Fruit fly (Drosophila melanogaster): ENCODE measurements around the gene cm.

cm gene

dm6 chrX:6998492-6998852 is 12.5 kb downstream of the cm start, which contains the start of gene Inx2 (continued):
- peak; percentile 61 for TF ChIP-seq ftz-f1 (GFP tag; optimal IDR thresholded peaks at IDR 0.05)
- TF ChIP-seq Bgb (GFP tag; IDR thresholded peaks at IDR 0.05; ENCODE audit: partially characterized antibody) = peak; percentile 63; the same call in 1 of the 2 replicates
- TF ChIP-seq CG7987 (GFP tag; optimal IDR thresholded peaks at IDR 0.05) = peak; percentile 62
- peak; percentile 90 for TF ChIP-seq pros (GFP tag; optimal IDR thresholded peaks at IDR 0.05)
- TF ChIP-seq Bdp1 (GFP tag; optimal IDR thresholded peaks at IDR 0.05) = no peak
- no peak for TF ChIP-seq al (GFP tag; IDR thresholded peaks at IDR 0.05)
- peak; percentile 15; the same call in 1 of the 2 replicates for TF ChIP-seq ara (GFP tag; IDR thresholded peaks at IDR 0.05)
- TF ChIP-seq Xrp1 (GFP tag; IDR thresholded peaks at IDR 0.05) = peak; percentile 34; the same call in 1 of the 2 replicates
- 0 out of 3 replicates have a peak, but pooled peaks have one; percentile 10 for TF ChIP-seq so (GFP tag; IDR thresholded peaks at IDR 0.05)
- TF ChIP-seq Nf-YA (GFP tag; IDR thresholded peaks at IDR 0.05) = no peak
- TF ChIP-seq YL-1 (GFP tag; optimal IDR thresholded peaks at IDR 0.05) = peak; percentile 0
- peak; percentile 18 for TF ChIP-seq abd-A (tag; optimal IDR thresholded peaks at IDR 0.05)
- TF ChIP-seq CG12104 (GFP tag; optimal IDR thresholded peaks at IDR 0.05) = no peak
- peak; percentile 88 for TF ChIP-seq sug (tag; optimal IDR thresholded peaks at IDR 0.05)
- peak in 1 of 2 experiments; percentile 26 for TF ChIP-seq Hr51 (GFP tag; optimal IDR thresholded peaks at IDR 0.05)
- TF ChIP-seq pho (GFP tag; optimal IDR thresholded peaks at IDR 0.05) = no peak
- TF ChIP-seq ATbp (GFP tag; optimal IDR thresholded peaks at IDR 0.05) = no peak
- no peak for TF ChIP-seq dm (GFP tag; optimal IDR thresholded peaks at IDR 0.05)
- TF ChIP-seq CG8924 (tag; optimal IDR thresholded peaks at IDR 0.05) = peak; percentile 32
- TF ChIP-seq sob (GFP tag; IDR thresholded peaks at IDR 0.05) = peak; percentile 63; the same call in 1 of the 2 replicates
- no peak for TF ChIP-seq CG1529 (GFP tag; optimal IDR thresholded peaks at IDR 0.05)
- TF ChIP-seq CG15696 (tag; optimal IDR thresholded peaks at IDR 0.05) = no peak
- peak; percentile 73 for TF ChIP-seq HmgD (GFP tag; optimal IDR thresholded peaks at IDR 0.05)
- no peak for TF ChIP-seq pzg (GFP tag; optimal IDR thresholded peaks at IDR 0.05)
- peak; percentile 53 for TF ChIP-seq CG17829 (tag; optimal IDR thresholded peaks at IDR 0.05)
- peak; percentile 58; the same call in 1 of the 2 replicates for TF ChIP-seq vvl (GFP tag; IDR thresholded peaks at IDR 0.05)
- TF ChIP-seq ap (GFP tag; IDR thresholded peaks at IDR 0.05) = no peak
- peak; percentile 7 for TF ChIP-seq CG7745 (tag; optimal IDR thresholded peaks at IDR 0.05)
- TF ChIP-seq sr (GFP tag; IDR thresholded peaks at IDR 0.05) = peak; percentile 63; the same call in 2 of the 3 replicates
- peak; percentile 91 for TF ChIP-seq Med (GFP tag)
- 0 out of 2 replicates have a peak, but pooled peaks have one; percentile 16 for TF ChIP-seq hbn (GFP tag; IDR thresholded peaks at IDR 0.05; ENCODE audit: partially characterized antibody)
- TF ChIP-seq Hmr (GFP tag; optimal IDR thresholded peaks at IDR 0.05) = peak; percentile 30
- peak; percentile 76 for TF ChIP-seq mirr (GFP tag; optimal IDR thresholded peaks at IDR 0.05)
- peak; percentile 43; the same call in 1 of the 2 replicates for TF ChIP-seq Rfx (GFP tag; IDR thresholded peaks at IDR 0.05)
- peak; percentile 13 for TF ChIP-seq Antp (GFP tag; optimal IDR thresholded peaks at IDR 0.05)
- no peak for TF ChIP-seq CG17802 (tag; optimal IDR thresholded peaks at IDR 0.05)
- 0 out of 2 replicates have a peak, but pooled peaks have one; percentile 11 for TF ChIP-seq Ptx1 (GFP tag; IDR thresholded peaks at IDR 0.05)
- TF ChIP-seq MTF-1 (GFP tag; optimal IDR thresholded peaks at IDR 0.05; ENCODE audit: borderline replicate concordance) = peak; percentile 29
- peak; percentile 22; the same call in 1 of the 3 replicates for TF ChIP-seq row (GFP tag; IDR thresholded peaks at IDR 0.05)
- TF ChIP-seq CG10321 (GFP tag; IDR thresholded peaks at IDR 0.05) = no peak
- TF ChIP-seq pfk (GFP tag; optimal IDR thresholded peaks at IDR 0.05) = peak; percentile 98
- TF ChIP-seq Opbp (GFP tag; IDR thresholded peaks at IDR 0.05; ENCODE audit: partially characterized antibody) = peak; percentile 64; the same call in 1 of the 3 replicates
- no peak for TF ChIP-seq CG4404 (GFP tag; IDR thresholded peaks at IDR 0.05)
- no peak for TF ChIP-seq trh (GFP tag; optimal IDR thresholded peaks at IDR 0.05)
- TF ChIP-seq CG18764 (GFP tag; optimal IDR thresholded peaks at IDR 0.05) = no peak
- no peak for TF ChIP-seq CG1603 (tag; optimal IDR thresholded peaks at IDR 0.05)
- peak; percentile 77 for TF ChIP-seq nom (GFP tag; optimal IDR thresholded peaks at IDR 0.05)
- peak; percentile 10 for TF ChIP-seq gsb-n (tag; optimal IDR thresholded peaks at IDR 0.05)
- TF ChIP-seq gem (tag; optimal IDR thresholded peaks at IDR 0.05) = no peak
- TF ChIP-seq CG13894 (tag; optimal IDR thresholded peaks at IDR 0.05) = peak; percentile 75
